Fruit fly (Drosophila melanogaster) whole organism, embryonic: ENCODE measurements around the gene CG32720.
A peak's percentile ranks its signal among the peaks of the same experiment; 100 is the strongest.

ENCODE experiments used
- Abd-B ChIP-seq: fragments of 200-800 bp; sonication (Bioruptor generic); optimal IDR thresholded peaks from 2 replicates; lab custom pipeline; 2018; ENCODE audit warnings: missing biosample characterization, mild to moderate bottlenecking, missing genetic modification characterization, moderate library complexity
- Blimp-1 ChIP-seq: fragments of 200-800 bp; sonication (Bioruptor generic); optimal IDR thresholded peaks from 3 replicates; lab custom pipeline; 2018; ENCODE audit warnings: missing biosample characterization, missing genetic modification characterization, mild to moderate bottlenecking, moderate library complexity, missing genetic modification reagents
- CG10321 ChIP-seq: fragments of 200-800 bp; sonication (Bioruptor generic); IDR thresholded peaks from 2 replicates; pipeline ENCODE4 v1.3.6; 2022; ENCODE audit warnings: missing biosample characterization, missing genetic modification characterization
- CG12299 ChIP-seq: fragments of 200-800 bp; sonication (Bioruptor generic); optimal IDR thresholded peaks from 2 replicates; lab custom pipeline; 2018; ENCODE audit warnings: missing biosample characterization, mild to moderate bottlenecking, missing genetic modification characterization
- CG12769 ChIP-seq: fragments of 200-800 bp; sonication (Bioruptor generic); optimal IDR thresholded peaks from 2 replicates; lab custom pipeline; 2019; ENCODE audit warnings: missing biosample characterization, mild to moderate bottlenecking, missing genetic modification characterization, moderate library complexity
- CG13296 ChIP-seq: fragments of 200-800 bp; sonication (Bioruptor generic); optimal IDR thresholded peaks from 3 replicates; lab custom pipeline; 2018; ENCODE audit warnings: missing biosample characterization, mild to moderate bottlenecking, missing genetic modification characterization
- CG13624 ChIP-seq: fragments of 200-800 bp; sonication (Bioruptor generic); optimal IDR thresholded peaks from 2 replicates; lab custom pipeline; 2016; ENCODE audit warnings: missing biosample characterization, missing genetic modification characterization
- CG13894 ChIP-seq: fragments of 200-800 bp; sonication (Bioruptor generic); optimal IDR thresholded peaks from 3 replicates; lab custom pipeline; 2018; ENCODE audit warnings: missing biosample characterization, mild to moderate bottlenecking, missing genetic modification characterization, moderate library complexity
- CG15479 ChIP-seq: fragments of 200-800 bp; sonication (Bioruptor generic); optimal IDR thresholded peaks from 3 replicates; lab custom pipeline; 2019; ENCODE audit warnings: missing biosample characterization, mild to moderate bottlenecking, missing genetic modification characterization, moderate library complexity
- CG1603 ChIP-seq: fragments of 200-800 bp; sonication (Bioruptor generic); optimal IDR thresholded peaks from 2 replicates; lab custom pipeline; 2019; ENCODE audit warnings: missing biosample characterization, mild to moderate bottlenecking, missing genetic modification characterization, moderate library complexity
- CG17328 ChIP-seq: fragments of 200-800 bp; sonication (Bioruptor generic); IDR thresholded peaks from 2 replicates; pipeline ENCODE4 v1.3.6; 2022; ENCODE audit warnings: missing biosample characterization, missing genetic modification characterization
- CG18011 ChIP-seq: fragments of 200-800 bp; sonication (Bioruptor generic); optimal IDR thresholded peaks from 2 replicates; lab custom pipeline; 2017; ENCODE audit warnings: missing biosample characterization, missing genetic modification characterization, mild to moderate bottlenecking, moderate library complexity, missing genotype
- CG2875 ChIP-seq: fragments of 200-800 bp; sonication (Bioruptor generic); optimal IDR thresholded peaks from 2 replicates; lab custom pipeline; 2017; ENCODE audit warnings: missing biosample characterization, mild to moderate bottlenecking, missing genetic modification characterization, missing genetic modification reagents
- CG31365 ChIP-seq: fragments of 200-800 bp; sonication (Bioruptor generic); optimal IDR thresholded peaks from 2 replicates; lab custom pipeline; 2018; ENCODE audit warnings: missing biosample characterization, mild to moderate bottlenecking, missing genetic modification characterization
- CG4360 ChIP-seq: fragments of 200-800 bp; sonication (Bioruptor generic); IDR thresholded peaks from 2 replicates; pipeline ENCODE4 v1.3.6; 2022; ENCODE audit warnings: missing biosample characterization, missing genetic modification characterization
- CG4707 ChIP-seq: fragments of 200-800 bp; sonication (Bioruptor generic); optimal IDR thresholded peaks from 2 replicates; lab custom pipeline; 2018; ENCODE audit warnings: missing biosample characterization, mild to moderate bottlenecking, missing genetic modification characterization, moderate library complexity
- CG5180 ChIP-seq: fragments of 200-800 bp; sonication (Bioruptor generic); optimal IDR thresholded peaks from 3 replicates; lab custom pipeline; 2017; ENCODE audit warnings: missing biosample characterization, missing genetic modification characterization, mild to moderate bottlenecking, moderate library complexity, missing genetic modification reagents
- CG6689 ChIP-seq: fragments of 200-800 bp; sonication (Bioruptor generic); IDR thresholded peaks from 2 replicates; pipeline ENCODE4 v1.3.6; 2022; ENCODE audit warnings: missing biosample characterization, missing genetic modification characterization
- CG8765 ChIP-seq: fragments of 200-800 bp; sonication (Bioruptor generic); IDR thresholded peaks from 2 replicates; pipeline ENCODE4 v1.3.6; 2022; ENCODE audit warnings: missing biosample characterization, missing genetic modification characterization
- Deaf1 ChIP-seq: fragments of 200-800 bp; optimal IDR thresholded peaks from 3 replicates; lab custom pipeline; 2019; ENCODE audit warnings: missing biosample characterization, mild to moderate bottlenecking, missing genetic modification characterization, moderate library complexity
- Ets65A ChIP-seq: fragments of 200-800 bp; sonication (Bioruptor generic); peaks from one replicate; lab custom pipeline; 2016; ENCODE audit warnings: missing biosample characterization, missing genetic modification characterization
- HmgZ ChIP-seq: fragments of 200-800 bp; sonication (Bioruptor generic); optimal IDR thresholded peaks from 2 replicates; lab custom pipeline; 2018; ENCODE audit warnings: missing biosample characterization, mild to moderate bottlenecking, missing genetic modification characterization
- Max ChIP-seq: fragments of 200-800 bp; sonication (Bioruptor generic); optimal IDR thresholded peaks from 2 replicates; lab custom pipeline; 2016; ENCODE audit warnings: missing biosample characterization, mild to moderate bottlenecking, missing genetic modification characterization
- Meics ChIP-seq: fragments of 200-800 bp; sonication (Bioruptor generic); optimal IDR thresholded peaks from 2 replicates; lab custom pipeline; 2017; ENCODE audit warnings: missing biosample characterization, mild to moderate bottlenecking, missing genetic modification characterization
- NK7.1 ChIP-seq: fragments of 200-800 bp; sonication (Bioruptor generic); optimal IDR thresholded peaks from 3 replicates; lab custom pipeline; 2016; ENCODE audit warnings: missing biosample characterization, missing genetic modification characterization
- Nf-YB ChIP-seq: fragments of 200-800 bp; sonication (Bioruptor generic); optimal IDR thresholded peaks from 3 replicates; lab custom pipeline; 2019; ENCODE audit warnings: missing biosample characterization, mild to moderate bottlenecking, missing genetic modification characterization, moderate library complexity
- Nf-YC ChIP-seq: fragments of 200-800 bp; optimal IDR thresholded peaks from 3 replicates; lab custom pipeline; 2019; ENCODE audit warnings: missing biosample characterization, mild to moderate bottlenecking, missing genetic modification characterization, moderate library complexity
- Ptx1 ChIP-seq: fragments of 200-800 bp; sonication (Bioruptor generic); IDR thresholded peaks from 2 replicates; pipeline ENCODE4 v1.3.6; 2022; ENCODE audit warnings: missing biosample characterization, missing genetic modification characterization
- Xrp1 ChIP-seq: fragments of 200-800 bp; sonication (Bioruptor generic); IDR thresholded peaks from 2 replicates; pipeline ENCODE4 v1.3.6; 2022; ENCODE audit warnings: missing biosample characterization, missing genetic modification characterization
- bsh ChIP-seq, 2 experiments: fragments of 200-800 bp; sonication (Bioruptor generic); optimal IDR thresholded peaks; 2 replicates each; lab custom pipeline; 2017 to 2018; ENCODE audit warnings: mild to moderate bottlenecking in 2 of 2, missing biosample characterization in 2 of 2, missing genetic modification characterization in 2 of 2, moderate library complexity in 1 of 2
- crp ChIP-seq, 2 experiments: fragments of 200-800 bp; sonication (Bioruptor generic); optimal IDR thresholded peaks; 2 replicates in 1 of 2; 3 replicates in 1 of 2; lab custom pipeline; 2017; ENCODE audit warnings: missing biosample characterization in 2 of 2, missing genetic modification characterization in 2 of 2, mild to moderate bottlenecking in 1 of 2, moderate library complexity in 1 of 2
- disco-r ChIP-seq: fragments of 200-800 bp; sonication (Bioruptor generic); optimal IDR thresholded peaks from 2 replicates; lab custom pipeline; 2016; ENCODE audit warnings: missing biosample characterization, missing genetic modification characterization
- fd3F ChIP-seq: fragments of 200-800 bp; sonication (Bioruptor generic); optimal IDR thresholded peaks from 2 replicates; lab custom pipeline; 2018; ENCODE audit warnings: missing biosample characterization, mild to moderate bottlenecking, missing genetic modification characterization, moderate library complexity
- grau ChIP-seq: fragments of 200-800 bp; optimal IDR thresholded peaks from 3 replicates; lab custom pipeline; 2019; ENCODE audit warnings: missing biosample characterization, mild to moderate bottlenecking, missing genetic modification characterization, moderate library complexity
- h ChIP-seq: fragments of >200 bp; optimal IDR thresholded peaks from 2 replicates; lab custom pipeline; 2017
- knrl ChIP-seq: fragments of 200-800 bp; sonication (Bioruptor generic); IDR thresholded peaks from 3 replicates; pipeline ENCODE4 v1.3.6; 2022; ENCODE audit warnings: missing biosample characterization, missing genetic modification characterization; ENCODE audit not compliant: partially characterized antibody
- pros ChIP-seq: fragments of 200-800 bp; sonication (Bioruptor generic); optimal IDR thresholded peaks from 3 replicates; lab custom pipeline; 2019; ENCODE audit warnings: missing biosample characterization, mild to moderate bottlenecking, missing genetic modification characterization, moderate library complexity
- psq ChIP-seq: fragments of 200-800 bp; sonication (Bioruptor generic); optimal IDR thresholded peaks from 2 replicates; lab custom pipeline; 2017; ENCODE audit warnings: missing biosample characterization, missing genetic modification characterization
- ro ChIP-seq: fragments of 200-800 bp; sonication (Bioruptor generic); IDR thresholded peaks from 2 replicates; pipeline ENCODE4 v1.3.6; 2022; ENCODE audit warnings: missing biosample characterization, missing genetic modification characterization
- sens ChIP-seq: fragments of 200-800 bp; sonication (Bioruptor generic); peaks from one replicate; lab custom pipeline; 2016; ENCODE audit warnings: missing biosample characterization, missing genetic modification characterization
- slp2 ChIP-seq: fragments of 200-800 bp; sonication (Bioruptor generic); optimal IDR thresholded peaks from 2 replicates; lab custom pipeline; 2016; ENCODE audit warnings: missing biosample characterization, missing genetic modification characterization
- sqz ChIP-seq: fragments of 200-800 bp; sonication (Bioruptor generic); optimal IDR thresholded peaks from 3 replicates; lab custom pipeline; 2018; ENCODE audit warnings: missing biosample characterization, mild to moderate bottlenecking, missing genetic modification characterization
- ssp ChIP-seq: fragments of 200-800 bp; sonication (Bioruptor generic); IDR thresholded peaks from 2 replicates; pipeline ENCODE4 v1.3.6; 2022; ENCODE audit warnings: missing biosample characterization, missing genetic modification characterization
- wor ChIP-seq: fragments of 200-800 bp; sonication (Bioruptor generic); IDR thresholded peaks from 2 replicates; pipeline ENCODE4 v1.3.6; 2022; ENCODE audit warnings: missing biosample characterization, missing genetic modification characterization

Gene CG32720

dm6 chrX:7568320-7568719 is 31.6 kb upstream of the CG32720 start:
- TF ChIP-seq Abd-B: peak; percentile 31
- no peak for TF ChIP-seq CG4707
- peak; percentile 53; the same call in 1 of the 2 replicates for TF ChIP-seq CG4360 (GFP tag; lab: Robert Waterston, UW)
- TF ChIP-seq psq: no peak
- no peak for TF ChIP-seq NK7.1 (GFP tag; lab: Kevin White, UChicago)
- TF ChIP-seq CG2875 (GFP tag; lab: Kevin White, UChicago): no peak
- peak; percentile 13 for TF ChIP-seq CG13894
- peak; percentile 85 for TF ChIP-seq Nf-YC (tag; lab: Kevin White, UChicago)
- TF ChIP-seq CG15479 (GFP tag; lab: Kevin White, UChicago): no peak
- no peak for TF ChIP-seq HmgZ (tag; lab: Kevin White, UChicago)
- no peak for TF ChIP-seq h (lab: Kevin White, UChicago)
- peak; percentile 63 for TF ChIP-seq sens (GFP tag; lab: Kevin White, UChicago)
- peak; percentile 58 for TF ChIP-seq sqz (GFP tag; lab: Kevin White, UChicago)
- TF ChIP-seq Nf-YB (GFP tag; lab: Kevin White, UChicago): peak; percentile 91
- TF ChIP-seq pros: no peak
- TF ChIP-seq CG12769 (tag; lab: Kevin White, UChicago): no peak
- TF ChIP-seq ssp (GFP tag; lab: Robert Waterston, UW): no peak
- TF ChIP-seq Deaf1 (tag; lab: Kevin White, UChicago): peak; percentile 42
- TF ChIP-seq, all 482 proteins: peak for 8

- TF ChIP-seq Xrp1 (GFP tag; lab: Robert Waterston, UW): peak; percentile 12; the same call in 1 of the 2 replicates
- no peak for TF ChIP-seq CG13624 (GFP tag; lab: Kevin White, UChicago)
- TF ChIP-seq sens (GFP tag; lab: Kevin White, UChicago): peak; percentile 44
- TF ChIP-seq CG17328 (GFP tag; lab: Robert Waterston, UW): 0 out of 2 replicates have a peak, but pooled peaks have one; percentile 26
- TF ChIP-seq, all 482 proteins: peak for 3
Observed at dm6 chrX:7562622-7563021, 25.9 kb upstream of the CG32720 start.

- TF ChIP-seq knrl: no peak
- TF ChIP-seq slp2 (GFP tag; lab: Kevin White, UChicago): no peak
- TF ChIP-seq fd3F (GFP tag; lab: Kevin White, UChicago): no peak
- TF ChIP-seq Max (GFP tag; lab: Kevin White, UChicago): no peak
- TF ChIP-seq CG1603 (tag; lab: Kevin White, UChicago): no peak
- TF ChIP-seq wor (GFP tag; lab: Robert Waterston, UW): no peak
- TF ChIP-seq CG5180: no peak
- no peak for TF ChIP-seq CG6689 (GFP tag; lab: Robert Waterston, UW)
- TF ChIP-seq CG8765 (GFP tag; lab: Robert Waterston, UW): no peak
- TF ChIP-seq sens (GFP tag; lab: Kevin White, UChicago): peak; percentile 60
- TF ChIP-seq CG12299 (tag; lab: Kevin White, UChicago): no peak
- no peak for TF ChIP-seq CG18011 (GFP tag; lab: Kevin White, UChicago)
- TF ChIP-seq Blimp-1: no peak
- peak; percentile 57 for TF ChIP-seq Ets65A
- no peak for TF ChIP-seq CG31365 (tag; lab: Kevin White, UChicago)
- no peak for TF ChIP-seq bsh (GFP tag; optimal IDR thresholded peaks at IDR 0.05; lab: Kevin White, UChicago)
- no peak for TF ChIP-seq grau (tag; lab: Kevin White, UChicago)
- no peak for TF ChIP-seq CG10321 (GFP tag; lab: Robert Waterston, UW)
- 0 out of 2 replicates have a peak, but pooled peaks have one; percentile 10 for TF ChIP-seq Ptx1
- no peak for TF ChIP-seq CG13296 (GFP tag; lab: Kevin White, UChicago)
- no peak for TF ChIP-seq Meics (GFP tag; lab: Kevin White, UChicago)
- TF ChIP-seq crp (GFP tag; optimal IDR thresholded peaks at IDR 0.05; lab: Kevin White, UChicago): no peak
- no peak for TF ChIP-seq disco-r (GFP tag; lab: Kevin White, UChicago)
- no peak for TF ChIP-seq ro (GFP tag; lab: Robert Waterston, UW)
Observed at dm6 chrX:7560720-7561119, 24.0 kb upstream of the CG32720 start.
